Fruit fly (Drosophila melanogaster): Measurements from ENCODE around the gene CG42353.

CG42353 gene

dm6 chrX:16091431-16091990 is 13.2 kb downstream of the CG42353 start, which contains the start of gene Tob:
Tob (minus strand) TSS chrX:16091495.
- TF ChIP-seq cnc (optimal IDR thresholded peaks at IDR 0.05) (no peak), Clk (GFP tag; optimal IDR thresholded peaks at IDR 0.05) (no peak), tj (GFP tag; optimal IDR thresholded peaks at IDR 0.05) (peak; percentile 48), ovo (GFP tag; optimal IDR thresholded peaks at IDR 0.05) (peak; percentile 72), toe (GFP tag; optimal IDR thresholded peaks at IDR 0.05) (peak; percentile 45), Mnt (GFP tag; optimal IDR thresholded peaks at IDR 0.05) (peak; percentile 78), CG7101 (tag; optimal IDR thresholded peaks at IDR 0.05) (peak; percentile 55), pad (GFP tag; optimal IDR thresholded peaks at IDR 0.05) (peak; percentile 83), CG33017 (tag; optimal IDR thresholded peaks at IDR 0.05) (no peak), CG12768 (GFP tag; optimal IDR thresholded peaks at IDR 0.05) (peak; percentile 28), cic (GFP tag; optimal IDR thresholded peaks at IDR 0.05) (peak; percentile 82), Crg-1 (GFP tag; optimal IDR thresholded peaks at IDR 0.05) (peak; percentile 44), CG7045 (GFP tag; optimal IDR thresholded peaks at IDR 0.05) (no peak), Hr96 (GFP tag; optimal IDR thresholded peaks at IDR 0.05) (no peak), CG1620 (GFP tag; optimal IDR thresholded peaks at IDR 0.05) (no peak), bab1 (GFP tag; optimal IDR thresholded peaks at IDR 0.05) (peak; percentile 12), CG11617 (GFP tag; optimal IDR thresholded peaks at IDR 0.05) (no peak), kay (GFP tag; ENCODE audit: borderline replicate concordance) (peak; percentile 52), CG5204 (GFP tag; optimal IDR thresholded peaks at IDR 0.05) (peak; percentile 41), CG14711 (tag; optimal IDR thresholded peaks at IDR 0.05) (no peak)

DNA sequence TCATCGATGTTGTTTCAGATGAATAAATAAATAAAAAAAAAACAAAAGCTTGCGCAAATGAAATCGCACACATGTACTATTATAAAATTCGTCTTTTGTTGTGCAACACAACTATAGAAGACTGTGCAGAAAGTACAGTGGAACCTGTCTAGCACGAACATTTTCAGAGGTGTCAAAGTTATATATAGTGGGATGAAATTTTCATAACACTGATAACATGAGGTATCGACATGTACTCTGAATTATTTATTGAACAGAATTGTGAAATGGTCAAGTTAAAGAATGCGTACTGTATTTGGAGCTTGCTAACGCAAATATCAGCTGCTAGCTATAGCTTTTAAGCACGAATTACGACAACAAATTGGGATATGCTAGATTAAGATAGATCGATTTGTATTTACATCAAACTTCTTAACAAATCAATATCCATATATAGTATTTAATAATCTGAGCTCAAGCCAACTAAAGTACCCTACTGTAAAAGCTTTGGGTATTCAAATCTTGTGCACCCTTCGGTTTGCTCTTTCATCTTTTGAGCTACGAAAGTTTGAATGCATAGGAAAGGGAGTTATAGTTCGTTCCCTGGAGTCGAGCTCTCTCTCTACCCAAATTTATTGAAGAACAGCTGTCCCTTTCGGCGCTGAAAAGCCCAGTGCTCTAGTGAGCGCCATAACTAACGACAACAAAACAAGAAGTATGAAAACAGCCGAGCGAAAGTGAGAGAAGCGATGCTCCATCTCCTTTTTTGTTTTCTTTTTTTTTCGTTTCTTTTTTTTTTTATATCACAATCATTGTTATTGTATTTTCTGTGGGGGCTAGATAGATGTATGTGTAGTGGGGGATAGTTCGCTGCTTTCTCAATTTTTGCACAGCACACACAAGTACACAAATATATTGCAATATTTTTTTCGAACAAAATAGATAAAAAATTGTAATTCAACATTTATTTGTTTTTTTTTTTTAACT is 14.3 kb downstream of the CG42353 start:
- TF ChIP-seq Crg-1 (GFP tag; optimal IDR thresholded peaks at IDR 0.05) = peak; percentile 89
- TF ChIP-seq Hr96 (GFP tag; optimal IDR thresholded peaks at IDR 0.05) = peak; percentile 97
- peak; percentile 98 for TF ChIP-seq CG7101 (tag; optimal IDR thresholded peaks at IDR 0.05)
- peak; percentile 93 for TF ChIP-seq toe (GFP tag; optimal IDR thresholded peaks at IDR 0.05)
- TF ChIP-seq CG14711 (tag; optimal IDR thresholded peaks at IDR 0.05) = peak; percentile 94
- peak; percentile 95 for TF ChIP-seq kay (GFP tag; ENCODE audit: borderline replicate concordance)
- peak; percentile 95 for TF ChIP-seq CG5204 (GFP tag; optimal IDR thresholded peaks at IDR 0.05)
- peak; percentile 94 for TF ChIP-seq CG12768 (GFP tag; optimal IDR thresholded peaks at IDR 0.05)
- TF ChIP-seq CG33017 (tag; optimal IDR thresholded peaks at IDR 0.05) = peak; percentile 96
- peak; percentile 19 for TF ChIP-seq ovo (GFP tag; optimal IDR thresholded peaks at IDR 0.05)
- TF ChIP-seq tj (GFP tag; optimal IDR thresholded peaks at IDR 0.05) = peak; percentile 73
- TF ChIP-seq CG11617 (GFP tag; optimal IDR thresholded peaks at IDR 0.05) = peak; percentile 84
- TF ChIP-seq Clk (GFP tag; optimal IDR thresholded peaks at IDR 0.05) = peak; percentile 93
- peak; percentile 87 for TF ChIP-seq Mnt (GFP tag; optimal IDR thresholded peaks at IDR 0.05)
- TF ChIP-seq pad (GFP tag; optimal IDR thresholded peaks at IDR 0.05) = peak; percentile 86
- TF ChIP-seq cnc (optimal IDR thresholded peaks at IDR 0.05) = no peak
- TF ChIP-seq CG7045 (GFP tag; optimal IDR thresholded peaks at IDR 0.05) = peak; percentile 96
- no peak for TF ChIP-seq cic (GFP tag; optimal IDR thresholded peaks at IDR 0.05)
- TF ChIP-seq CG1620 (GFP tag; optimal IDR thresholded peaks at IDR 0.05) = peak; percentile 95
- TF ChIP-seq bab1 (GFP tag; optimal IDR thresholded peaks at IDR 0.05) = peak; percentile 96

dm6 chrX:16089012-16089963 is 15.5 kb downstream of the CG42353 start:
- TF ChIP-seq Hr96 (GFP tag; optimal IDR thresholded peaks at IDR 0.05) = no peak
- TF ChIP-seq cic (GFP tag; optimal IDR thresholded peaks at IDR 0.05) = no peak
- no peak for TF ChIP-seq CG7045 (GFP tag; optimal IDR thresholded peaks at IDR 0.05)
- TF ChIP-seq Clk (GFP tag; optimal IDR thresholded peaks at IDR 0.05) = no peak
- peak; percentile 24 for TF ChIP-seq ovo (GFP tag; optimal IDR thresholded peaks at IDR 0.05)
- no peak for TF ChIP-seq CG33017 (tag; optimal IDR thresholded peaks at IDR 0.05)
- TF ChIP-seq CG5204 (GFP tag; optimal IDR thresholded peaks at IDR 0.05) = no peak
- no peak for TF ChIP-seq CG14711 (tag; optimal IDR thresholded peaks at IDR 0.05)
- TF ChIP-seq kay (GFP tag; ENCODE audit: borderline replicate concordance) = no peak
- TF ChIP-seq Mnt (GFP tag; optimal IDR thresholded peaks at IDR 0.05) = peak; percentile 9
- peak; percentile 93 for TF ChIP-seq pad (GFP tag; optimal IDR thresholded peaks at IDR 0.05)
- no peak for TF ChIP-seq toe (GFP tag; optimal IDR thresholded peaks at IDR 0.05)
- no peak for TF ChIP-seq Crg-1 (GFP tag; optimal IDR thresholded peaks at IDR 0.05)
- no peak for TF ChIP-seq CG7101 (tag; optimal IDR thresholded peaks at IDR 0.05)
- TF ChIP-seq bab1 (GFP tag; optimal IDR thresholded peaks at IDR 0.05) = no peak
- no peak for TF ChIP-seq CG12768 (GFP tag; optimal IDR thresholded peaks at IDR 0.05)
- TF ChIP-seq CG1620 (GFP tag; optimal IDR thresholded peaks at IDR 0.05) = no peak
- no peak for TF ChIP-seq CG11617 (GFP tag; optimal IDR thresholded peaks at IDR 0.05)
- peak; percentile 31 for TF ChIP-seq tj (GFP tag; optimal IDR thresholded peaks at IDR 0.05)
- no peak for TF ChIP-seq cnc (optimal IDR thresholded peaks at IDR 0.05)

DNA sequence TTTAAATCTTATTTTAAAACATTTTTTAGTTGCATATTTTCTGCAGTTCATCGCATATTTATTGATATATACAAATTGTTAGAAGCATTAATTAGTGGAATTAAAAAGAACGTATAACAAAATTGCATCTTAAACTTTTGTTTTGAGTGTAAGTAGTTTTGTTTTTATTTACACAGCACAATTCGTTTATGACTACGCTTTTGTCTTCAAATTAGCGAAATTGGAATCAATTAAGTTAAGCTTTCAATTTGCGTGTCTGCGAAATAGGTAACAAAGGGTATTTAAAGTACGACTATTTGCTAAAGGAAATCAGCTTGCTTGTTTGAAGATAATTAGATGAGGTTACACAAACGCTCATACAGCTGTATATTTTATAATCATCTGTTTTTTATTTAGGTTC is 16.5 kb downstream of the CG42353 start:
- TF ChIP-seq Crg-1 (GFP tag; optimal IDR thresholded peaks at IDR 0.05) = no peak
- TF ChIP-seq CG11617 (GFP tag; optimal IDR thresholded peaks at IDR 0.05) = no peak
- TF ChIP-seq CG7101 (tag; optimal IDR thresholded peaks at IDR 0.05) = no peak
- TF ChIP-seq CG33017 (tag; optimal IDR thresholded peaks at IDR 0.05) = no peak
- no peak for TF ChIP-seq CG12768 (GFP tag; optimal IDR thresholded peaks at IDR 0.05)
- no peak for TF ChIP-seq tj (GFP tag; optimal IDR thresholded peaks at IDR 0.05)
- no peak for TF ChIP-seq Mnt (GFP tag; optimal IDR thresholded peaks at IDR 0.05)
- TF ChIP-seq toe (GFP tag; optimal IDR thresholded peaks at IDR 0.05) = no peak
- TF ChIP-seq CG1620 (GFP tag; optimal IDR thresholded peaks at IDR 0.05) = no peak
- TF ChIP-seq ovo (GFP tag; optimal IDR thresholded peaks at IDR 0.05) = no peak
- TF ChIP-seq pad (GFP tag; optimal IDR thresholded peaks at IDR 0.05) = no peak
- TF ChIP-seq CG7045 (GFP tag; optimal IDR thresholded peaks at IDR 0.05) = no peak
- TF ChIP-seq Hr96 (GFP tag; optimal IDR thresholded peaks at IDR 0.05) = no peak
- no peak for TF ChIP-seq cic (GFP tag; optimal IDR thresholded peaks at IDR 0.05)
- TF ChIP-seq kay (GFP tag; ENCODE audit: borderline replicate concordance) = no peak
- TF ChIP-seq Clk (GFP tag; optimal IDR thresholded peaks at IDR 0.05) = no peak
- no peak for TF ChIP-seq CG5204 (GFP tag; optimal IDR thresholded peaks at IDR 0.05)
- no peak for TF ChIP-seq bab1 (GFP tag; optimal IDR thresholded peaks at IDR 0.05)
- TF ChIP-seq cnc (optimal IDR thresholded peaks at IDR 0.05) = no peak

Data from whole organism, adult.